Fruit fly (Drosophila melanogaster) whole organism, embryonic: ENCODE data around the gene osp.

Experiments
- Bgb ChIP-seq: fragments of 200-800 bp; sonication (Bioruptor generic); IDR thresholded peaks from 2 replicates; pipeline ENCODE4 v1.3.6; 2022; ENCODE audit warnings: missing biosample characterization, missing genetic modification characterization; ENCODE audit not compliant: partially characterized antibody
- CG12659 ChIP-seq: fragments of 200-800 bp; sonication (Bioruptor generic); optimal IDR thresholded peaks from 3 replicates; lab custom pipeline; 2017; ENCODE audit warnings: mild to moderate bottlenecking, missing biosample characterization, missing genetic modification reagents, missing genetic modification characterization
- CG15479 ChIP-seq: fragments of 200-800 bp; sonication (Bioruptor generic); optimal IDR thresholded peaks from 3 replicates; lab custom pipeline; 2019; ENCODE audit warnings: missing biosample characterization, mild to moderate bottlenecking, missing genetic modification characterization, moderate library complexity
- CG15514 ChIP-seq: fragments of 200-800 bp; sonication (Bioruptor generic); optimal IDR thresholded peaks from 3 replicates; lab custom pipeline; 2017; ENCODE audit warnings: missing biosample characterization, missing genetic modification characterization, mild to moderate bottlenecking, moderate library complexity, missing genetic modification reagents
- CG17328 ChIP-seq: fragments of 200-800 bp; sonication (Bioruptor generic); IDR thresholded peaks from 2 replicates; pipeline ENCODE4 v1.3.6; 2022; ENCODE audit warnings: missing biosample characterization, missing genetic modification characterization
- CG2875 ChIP-seq: fragments of 200-800 bp; sonication (Bioruptor generic); optimal IDR thresholded peaks from 2 replicates; lab custom pipeline; 2017; ENCODE audit warnings: missing biosample characterization, mild to moderate bottlenecking, missing genetic modification characterization, missing genetic modification reagents
- CG30020 ChIP-seq: fragments of 200-800 bp; optimal IDR thresholded peaks from 2 replicates; lab custom pipeline; 2019; ENCODE audit warnings: missing biosample characterization, mild to moderate bottlenecking, missing genetic modification characterization, moderate library complexity
- CG31441 ChIP-seq: fragments of 200-800 bp; sonication (Bioruptor generic); IDR thresholded peaks from 2 replicates; pipeline ENCODE4 v1.3.6; 2022; ENCODE audit warnings: missing biosample characterization, missing genetic modification characterization
- CG4328 ChIP-seq: fragments of 200-800 bp; sonication (Bioruptor generic); optimal IDR thresholded peaks from 3 replicates; lab custom pipeline; 2017; ENCODE audit warnings: missing biosample characterization, missing genetic modification reagents, missing genetic modification characterization
- CG4707 ChIP-seq: fragments of 200-800 bp; sonication (Bioruptor generic); optimal IDR thresholded peaks from 2 replicates; lab custom pipeline; 2018; ENCODE audit warnings: missing biosample characterization, mild to moderate bottlenecking, missing genetic modification characterization, moderate library complexity
- CG4820 ChIP-seq: fragments of 200-800 bp; sonication (Bioruptor generic); optimal IDR thresholded peaks from 3 replicates; lab custom pipeline; 2016; ENCODE audit warnings: missing biosample characterization, missing genetic modification characterization
- CG6683 ChIP-seq: fragments of 200-800 bp; sonication (Bioruptor generic); optimal IDR thresholded peaks from 2 replicates; lab custom pipeline; 2017; ENCODE audit warnings: missing biosample characterization, mild to moderate bottlenecking, missing genetic modification characterization, missing genetic modification reagents
- CG6813 ChIP-seq: fragments of 200-800 bp; sonication (Bioruptor generic); optimal IDR thresholded peaks from 2 replicates; lab custom pipeline; 2017; ENCODE audit warnings: missing biosample characterization, missing genetic modification characterization, mild to moderate bottlenecking, moderate library complexity, missing genetic modification reagents
- CG8388 ChIP-seq: fragments of 200-800 bp; sonication (Bioruptor generic); optimal IDR thresholded peaks from 2 replicates; lab custom pipeline; 2019; ENCODE audit warnings: missing biosample characterization, mild to moderate bottlenecking, missing genetic modification characterization, moderate library complexity
- Camta ChIP-seq: fragments of 200-800 bp; sonication (Bioruptor generic); optimal IDR thresholded peaks from 2 replicates; lab custom pipeline; 2016; ENCODE audit warnings: missing biosample characterization, missing genetic modification characterization
- CoRest ChIP-seq: fragments of 200-800 bp; sonication (Bioruptor generic); optimal IDR thresholded peaks from 3 replicates; lab custom pipeline; 2018; ENCODE audit warnings: missing biosample characterization, mild to moderate bottlenecking, missing genetic modification characterization, moderate library complexity
- CrebB ChIP-seq: fragments of 200-800 bp; sonication (Bioruptor generic); optimal IDR thresholded peaks from 3 replicates; lab custom pipeline; 2018; ENCODE audit warnings: missing biosample characterization, mild to moderate bottlenecking, missing genetic modification characterization
- Dfd ChIP-seq, 2 experiments: fragments of >200 bp; optimal IDR thresholded peaks; 2 replicates each; lab custom pipeline; 2017; ENCODE audit warnings: missing biosample characterization in 2 of 2, missing genetic modification characterization in 2 of 2
- Dip2 ChIP-seq: fragments of 200-800 bp; sonication (Bioruptor generic); IDR thresholded peaks from 2 replicates; pipeline ENCODE4 v1.3.6; 2022; ENCODE audit warnings: missing biosample characterization, missing genetic modification characterization
- Ets65A ChIP-seq: fragments of 200-800 bp; sonication (Bioruptor generic); peaks from one replicate; lab custom pipeline; 2016; ENCODE audit warnings: missing biosample characterization, missing genetic modification characterization
- GATAe ChIP-seq: fragments of 200-800 bp; sonication (Bioruptor generic); conservative IDR thresholded peaks from 2 replicates; pipeline ENCODE4 v1.3.6; 2022; ENCODE audit warnings: missing biosample characterization, missing genetic modification characterization
- HLH3B ChIP-seq: fragments of 200-800 bp; sonication (Bioruptor generic); IDR thresholded peaks from 2 replicates; pipeline ENCODE4 v1.3.6; 2022; ENCODE audit warnings: missing biosample characterization, missing genetic modification characterization
- Hr51 ChIP-seq, 2 experiments: fragments of 200-800 bp; sonication (Bioruptor generic); optimal IDR thresholded peaks; 2 replicates in 1 of 2; 3 replicates in 1 of 2; lab custom pipeline; 2016 to 2018; ENCODE audit warnings: missing biosample characterization in 2 of 2, missing genetic modification characterization in 2 of 2, mild to moderate bottlenecking in 1 of 2, moderate library complexity in 1 of 2
- Ptx1 ChIP-seq: fragments of 200-800 bp; sonication (Bioruptor generic); IDR thresholded peaks from 2 replicates; pipeline ENCODE4 v1.3.6; 2022; ENCODE audit warnings: missing biosample characterization, missing genetic modification characterization
- Sox102F ChIP-seq: fragments of 200-800 bp; sonication (Bioruptor generic); optimal IDR thresholded peaks from 2 replicates; lab custom pipeline; 2018; ENCODE audit warnings: missing biosample characterization, mild to moderate bottlenecking, missing genetic modification characterization, moderate library complexity
- bbx ChIP-seq: fragments of 200-800 bp; sonication (Bioruptor generic); IDR thresholded peaks from 2 replicates; pipeline ENCODE4 v1.3.6; 2022; ENCODE audit warnings: missing biosample characterization, missing genetic modification characterization; ENCODE audit not compliant: partially characterized antibody
- br ChIP-seq: fragments of >200 bp; optimal IDR thresholded peaks from 2 replicates; lab custom pipeline; 2017
- cas ChIP-seq: fragments of 200-800 bp; sonication (Bioruptor generic); IDR thresholded peaks from 2 replicates; pipeline ENCODE4 v1.3.6; 2022; ENCODE audit warnings: missing biosample characterization, missing genetic modification characterization
- corto ChIP-seq: fragments of 200-800 bp; sonication (Bioruptor generic); optimal IDR thresholded peaks from 2 replicates; lab custom pipeline; 2016; ENCODE audit warnings: missing biosample characterization, mild to moderate bottlenecking, missing genetic modification characterization, moderate library complexity
- cwo ChIP-seq: fragments of 200-800 bp; sonication (Bioruptor generic); optimal IDR thresholded peaks from 3 replicates; lab custom pipeline; 2017; ENCODE audit warnings: missing biosample characterization, missing genetic modification characterization, mild to moderate bottlenecking, moderate library complexity, missing genetic modification reagents
- ems ChIP-seq: fragments of 200-800 bp; sonication (Bioruptor generic); optimal IDR thresholded peaks from 3 replicates; lab custom pipeline; 2016; ENCODE audit warnings: missing biosample characterization, missing genetic modification characterization
- ewg ChIP-seq: fragments of 200-800 bp; sonication (Bioruptor generic); optimal IDR thresholded peaks from 3 replicates; lab custom pipeline; 2017; ENCODE audit warnings: mild to moderate bottlenecking, missing biosample characterization, missing genetic modification reagents, missing genetic modification characterization
- eyg ChIP-seq: fragments of 200-800 bp; sonication (Bioruptor generic); optimal IDR thresholded peaks from 3 replicates; lab custom pipeline; 2016; ENCODE audit warnings: missing biosample characterization, missing genetic modification characterization
- gcm ChIP-seq: fragments of 200-800 bp; sonication (Bioruptor generic); optimal IDR thresholded peaks from 2 replicates; lab custom pipeline; 2019; ENCODE audit warnings: missing biosample characterization, mild to moderate bottlenecking, missing genetic modification characterization, moderate library complexity
- lbe ChIP-seq: fragments of 200-800 bp; sonication (Bioruptor generic); optimal IDR thresholded peaks from 2 replicates; lab custom pipeline; 2016; ENCODE audit warnings: missing biosample characterization, mild to moderate bottlenecking, missing genetic modification characterization
- lilli ChIP-seq: fragments of 200-800 bp; sonication (Bioruptor generic); optimal IDR thresholded peaks from 3 replicates; lab custom pipeline; 2016; ENCODE audit warnings: missing biosample characterization, missing genetic modification characterization
- lov ChIP-seq, 2 experiments: fragments of 200-800 bp in 1 of 2; fragments of >200 bp in 1 of 2; sonication (Bioruptor generic) in 1 of 2; IDR thresholded peaks in 1 of 2; optimal IDR thresholded peaks in 1 of 2; 2 replicates in 1 of 2; 3 replicates in 1 of 2; pipeline versions ENCODE4 v1.3.6 to Lab custom; 2017 to 2022; ENCODE audit warnings: missing biosample characterization in 1 of 2, missing genetic modification characterization in 1 of 2
- luna ChIP-seq: fragments of 200-800 bp; sonication (Bioruptor generic); optimal IDR thresholded peaks from 2 replicates; lab custom pipeline; 2016; ENCODE audit warnings: missing biosample characterization, missing genetic modification characterization
- nmo ChIP-seq: fragments of 200-800 bp; sonication (Bioruptor generic); optimal IDR thresholded peaks from 2 replicates; lab custom pipeline; 2018; ENCODE audit warnings: missing biosample characterization, mild to moderate bottlenecking, missing genetic modification characterization, moderate library complexity
- pho ChIP-seq: fragments of 200-800 bp; sonication (Bioruptor generic); optimal IDR thresholded peaks from 2 replicates; lab custom pipeline; 2016; ENCODE audit warnings: missing biosample characterization, missing genetic modification characterization
- sd ChIP-seq: fragments of 200-800 bp; sonication (Bioruptor generic); optimal IDR thresholded peaks from 3 replicates; lab custom pipeline; 2018; ENCODE audit warnings: missing biosample characterization, mild to moderate bottlenecking, missing genetic modification characterization, moderate library complexity
- sens ChIP-seq: fragments of 200-800 bp; sonication (Bioruptor generic); peaks from one replicate; lab custom pipeline; 2016; ENCODE audit warnings: missing biosample characterization, missing genetic modification characterization
- shn ChIP-seq: fragments of 200-800 bp; sonication (Bioruptor generic); optimal IDR thresholded peaks from 3 replicates; lab custom pipeline; 2016; ENCODE audit warnings: missing biosample characterization, missing genetic modification characterization
- so ChIP-seq: fragments of 200-800 bp; sonication (Bioruptor generic); IDR thresholded peaks from 3 replicates; pipeline ENCODE4 v1.3.6; 2022; ENCODE audit warnings: missing biosample characterization, missing genetic modification characterization
- twi ChIP-seq: fragments of 200-800 bp; optimal IDR thresholded peaks from 2 replicates; lab custom pipeline; 2019; ENCODE audit warnings: missing biosample characterization, mild to moderate bottlenecking, missing genetic modification characterization, moderate library complexity
- tx ChIP-seq: fragments of 200-800 bp; sonication (Bioruptor generic); optimal IDR thresholded peaks from 2 replicates; lab custom pipeline; 2016; ENCODE audit warnings: missing biosample characterization, missing genetic modification characterization

osp gene

DNA sequence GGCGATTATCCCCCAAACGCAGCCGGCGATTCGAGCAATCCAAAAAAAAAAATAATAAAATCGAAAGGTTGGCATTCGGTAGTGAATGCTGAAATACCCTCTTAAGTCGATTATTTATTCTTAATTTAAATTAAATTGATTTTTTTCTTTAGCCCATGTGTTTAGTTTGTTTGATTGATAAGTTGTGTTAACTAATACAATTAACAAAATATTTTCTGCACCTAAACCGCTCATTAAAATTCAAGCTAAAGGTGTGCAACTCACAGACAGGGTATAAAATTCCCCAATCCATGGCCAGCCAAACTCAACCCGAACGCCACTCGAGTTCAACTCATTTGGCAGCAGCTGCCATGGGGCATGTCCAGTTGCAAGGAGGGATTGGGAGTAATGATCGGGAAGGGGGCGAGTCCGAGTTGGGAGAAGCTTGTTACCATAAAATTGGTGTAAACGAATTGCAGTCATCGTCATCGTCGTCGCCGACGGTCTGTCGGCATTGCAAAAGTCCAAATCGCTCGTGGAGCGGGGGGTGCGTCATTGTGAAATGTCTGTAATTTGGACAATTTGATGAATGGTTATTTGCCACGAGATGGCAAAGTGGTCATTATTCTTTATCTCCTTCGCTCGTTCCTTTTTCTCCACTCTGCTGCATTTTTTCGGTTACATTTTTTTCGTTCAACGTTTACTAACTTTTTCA is 115.8 kb downstream of the osp start (continued):
- TF ChIP-seq sens = peak; percentile 88
- TF ChIP-seq Ets65A (GFP tag; lab: Kevin White, UChicago) = peak; percentile 24
- TF ChIP-seq CrebB (tag; lab: Kevin White, UChicago) = no peak
- TF ChIP-seq CG31441 (GFP tag; lab: Robert Waterston, UW) = no peak
- TF ChIP-seq CG4328 (GFP tag; lab: Kevin White, UChicago) = no peak
- no peak for TF ChIP-seq sd (tag; lab: Kevin White, UChicago)
- no peak for TF ChIP-seq shn (GFP tag; lab: Kevin White, UChicago)
- no peak for TF ChIP-seq HLH3B (GFP tag; lab: Robert Waterston, UW)
- no peak for TF ChIP-seq CG30020 (tag; lab: Kevin White, UChicago)

DNA sequence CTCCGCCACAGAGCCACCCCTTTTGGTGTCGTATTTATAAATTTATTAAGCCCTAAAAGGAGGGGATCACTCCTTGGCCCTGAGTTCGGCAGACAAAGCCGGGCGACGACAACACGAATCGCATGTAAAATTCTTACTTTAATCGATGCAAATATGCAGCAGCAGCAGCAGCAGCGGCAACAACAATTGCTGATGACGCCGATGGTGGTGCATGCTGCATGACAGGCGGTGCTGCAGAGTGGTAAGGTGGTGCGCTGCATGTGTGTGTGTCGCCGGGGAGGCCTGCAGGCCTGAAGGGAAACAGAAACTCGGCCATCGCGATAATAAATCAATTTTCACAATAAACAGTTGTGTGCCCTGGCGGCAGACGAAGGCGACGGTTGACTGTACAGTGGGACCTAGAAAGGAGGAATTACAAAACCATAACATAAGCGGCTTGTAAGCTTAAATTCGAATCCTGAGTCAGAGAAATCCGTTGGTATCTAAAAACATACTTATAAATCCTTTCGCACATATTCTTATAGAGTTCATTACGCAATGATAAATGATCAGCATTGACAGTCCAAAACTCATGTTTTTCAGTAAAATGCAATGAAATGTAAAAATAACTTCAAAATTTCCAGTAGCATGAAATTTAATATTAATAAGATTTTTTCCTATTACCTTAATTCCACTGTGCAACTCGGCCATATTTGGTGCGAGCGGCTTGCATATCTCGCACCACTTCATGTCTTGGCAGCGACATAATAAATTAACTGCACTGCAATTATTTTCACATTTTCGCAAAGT is 117.3 kb downstream of the osp start:
- no peak for TF ChIP-seq Dip2
- TF ChIP-seq lbe (GFP tag; lab: Kevin White, UChicago) = no peak
- no peak for TF ChIP-seq CG15514 (GFP tag; lab: Kevin White, UChicago)
- TF ChIP-seq Ptx1 = no peak
- TF ChIP-seq ewg (GFP tag; lab: Kevin White, UChicago) = no peak
- TF ChIP-seq sens = peak; percentile 36
- TF ChIP-seq Hr51 (GFP tag; optimal IDR thresholded peaks at IDR 0.05; lab: Kevin White, UChicago) = no peak
- TF ChIP-seq corto = peak; percentile 61
- no peak for TF ChIP-seq tx
- no peak for TF ChIP-seq nmo (GFP tag; lab: Kevin White, UChicago)
- TF ChIP-seq luna = no peak
- TF ChIP-seq bbx (GFP tag; lab: Robert Waterston, UW) = no peak
- TF ChIP-seq Camta (GFP tag; lab: Kevin White, UChicago) = no peak
- no peak for TF ChIP-seq Bgb (GFP tag; lab: Robert Waterston, UW)
- no peak for TF ChIP-seq CG8388 (GFP tag; lab: Kevin White, UChicago)
- TF ChIP-seq CG12659 (GFP tag; lab: Kevin White, UChicago) = no peak
- peak; percentile 51 for TF ChIP-seq twi
- no peak for TF ChIP-seq lilli
- TF ChIP-seq br (lab: Kevin White, UChicago) = no peak
- no peak for TF ChIP-seq lov (optimal IDR thresholded peaks at IDR 0.05; lab: Kevin White, UChicago)
- 0 out of 3 replicates have a peak, but pooled peaks have one; percentile 8 for TF ChIP-seq lov (GFP tag; IDR thresholded peaks at IDR 0.05; lab: Robert Waterston, UW)
- no peak for TF ChIP-seq GATAe (GFP tag; lab: Robert Waterston, UW)
- no peak for TF ChIP-seq CoRest (tag; lab: Kevin White, UChicago)
- no peak for TF ChIP-seq so (GFP tag; lab: Robert Waterston, UW)
- TF ChIP-seq eyg (GFP tag; lab: Kevin White, UChicago) = no peak
- TF ChIP-seq CG2875 = no peak
- no peak for TF ChIP-seq CG4820 (GFP tag; lab: Kevin White, UChicago)
- TF ChIP-seq CG6813 (GFP tag; lab: Kevin White, UChicago) = no peak
- no peak for TF ChIP-seq ems (GFP tag; lab: Kevin White, UChicago)
- TF ChIP-seq pho (GFP tag; lab: Kevin White, UChicago) = no peak
- no peak for TF ChIP-seq cas (GFP tag; lab: Robert Waterston, UW)
- TF ChIP-seq Dfd (GFP tag; optimal IDR thresholded peaks at IDR 0.05; lab: Kevin White, UChicago) = no peak
- no peak for TF ChIP-seq CG4707 (GFP tag; lab: Kevin White, UChicago)
- TF ChIP-seq CG17328 = no peak
- TF ChIP-seq cwo (GFP tag; lab: Kevin White, UChicago) = no peak
- no peak for TF ChIP-seq gcm
- no peak for TF ChIP-seq Sox102F (GFP tag; lab: Kevin White, UChicago)
- TF ChIP-seq CG6683 (GFP tag; lab: Kevin White, UChicago) = no peak
- TF ChIP-seq CG15479 (GFP tag; lab: Kevin White, UChicago) = peak; percentile 8
